Fruit fly (Drosophila melanogaster) whole organism, embryonic: ENCODE measurements around the gene CG11668.

Source experiments
- Blimp-1 ChIP-seq: fragments of 200-800 bp; sonication (Bioruptor generic); optimal IDR thresholded peaks from 3 replicates; lab custom pipeline; 2018; ENCODE audit warnings: missing biosample characterization, missing genetic modification characterization, mild to moderate bottlenecking, moderate library complexity, missing genetic modification reagents
- CG10147 ChIP-seq: fragments of 200-800 bp; sonication (Bioruptor generic); optimal IDR thresholded peaks from 2 replicates; lab custom pipeline; 2019; ENCODE audit warnings: missing biosample characterization, mild to moderate bottlenecking, missing genetic modification characterization, moderate library complexity
- CG11398 ChIP-seq: fragments of 200-800 bp; sonication (Bioruptor generic); optimal IDR thresholded peaks from 2 replicates; lab custom pipeline; 2016; ENCODE audit warnings: missing biosample characterization, missing genetic modification characterization
- CG12155 ChIP-seq: fragments of 200-800 bp; sonication (Bioruptor generic); optimal IDR thresholded peaks from 3 replicates; lab custom pipeline; 2016; ENCODE audit warnings: missing biosample characterization, missing genetic modification characterization
- CG12942 ChIP-seq: fragments of 200-800 bp; sonication (Bioruptor generic); optimal IDR thresholded peaks from 3 replicates; lab custom pipeline; 2016; ENCODE audit warnings: missing biosample characterization, missing genetic modification characterization
- CG13123 ChIP-seq: fragments of 200-800 bp; sonication (Bioruptor generic); optimal IDR thresholded peaks from 2 replicates; lab custom pipeline; 2016; ENCODE audit warnings: missing biosample characterization, missing genetic modification characterization
- CG14667 ChIP-seq: fragments of 200-800 bp; sonication (Bioruptor generic); IDR thresholded peaks from 2 replicates; pipeline ENCODE4 v1.3.6; 2022; ENCODE audit warnings: missing biosample characterization, missing genetic modification characterization
- CG17328 ChIP-seq: fragments of 200-800 bp; sonication (Bioruptor generic); IDR thresholded peaks from 2 replicates; pipeline ENCODE4 v1.3.6; 2022; ENCODE audit warnings: missing biosample characterization, missing genetic modification characterization
- CG17802 ChIP-seq: fragments of 200-800 bp; sonication (Bioruptor generic); optimal IDR thresholded peaks from 2 replicates; lab custom pipeline; 2018; ENCODE audit warnings: missing biosample characterization, mild to moderate bottlenecking, missing genetic modification characterization, moderate library complexity
- CG1792 ChIP-seq: fragments of 200-800 bp; sonication (Bioruptor generic); optimal IDR thresholded peaks from 2 replicates; lab custom pipeline; 2016; ENCODE audit warnings: missing biosample characterization, missing genetic modification characterization
- CG18262 ChIP-seq: fragments of 200-800 bp; optimal IDR thresholded peaks from 3 replicates; lab custom pipeline; 2019; ENCODE audit warnings: missing biosample characterization, mild to moderate bottlenecking, missing genetic modification characterization, moderate library complexity
- CG2129 ChIP-seq: fragments of 200-800 bp; sonication (Bioruptor generic); IDR thresholded peaks from 2 replicates; pipeline ENCODE4 v1.3.6; 2022; ENCODE audit warnings: missing biosample characterization, missing genetic modification characterization; ENCODE audit not compliant: partially characterized antibody
- CG2202 ChIP-seq: fragments of 200-800 bp; sonication (Bioruptor generic); optimal IDR thresholded peaks from 2 replicates; lab custom pipeline; 2018; ENCODE audit warnings: missing biosample characterization, mild to moderate bottlenecking, missing genetic modification characterization
- CG30020 ChIP-seq: fragments of 200-800 bp; optimal IDR thresholded peaks from 2 replicates; lab custom pipeline; 2019; ENCODE audit warnings: missing biosample characterization, mild to moderate bottlenecking, missing genetic modification characterization, moderate library complexity
- CG31388 ChIP-seq: fragments of 200-800 bp; sonication (Bioruptor generic); optimal IDR thresholded peaks from 2 replicates; lab custom pipeline; 2016; ENCODE audit warnings: missing biosample characterization, missing genetic modification characterization
- CG33557 ChIP-seq: fragments of 200-800 bp; sonication (Bioruptor generic); optimal IDR thresholded peaks from 2 replicates; lab custom pipeline; 2019; ENCODE audit warnings: missing biosample characterization, mild to moderate bottlenecking, missing genetic modification characterization, moderate library complexity
- CG5245 ChIP-seq: fragments of 200-800 bp; sonication (Bioruptor generic); optimal IDR thresholded peaks from 3 replicates; lab custom pipeline; 2016; ENCODE audit warnings: missing biosample characterization, missing genetic modification characterization
- CG8290 ChIP-seq, 3 experiments: fragments of 200-800 bp; sonication (Bioruptor generic); optimal IDR thresholded peaks; 2 replicates each; lab custom pipeline; 2016 to 2019; ENCODE audit warnings: missing biosample characterization in 3 of 3, missing genetic modification characterization in 3 of 3, mild to moderate bottlenecking in 2 of 3, moderate library complexity in 1 of 3
- CG8944 ChIP-seq: fragments of 200-800 bp; sonication (Bioruptor generic); optimal IDR thresholded peaks from 3 replicates; lab custom pipeline; 2016; ENCODE audit warnings: missing biosample characterization, missing genetic modification characterization
- CG9437 ChIP-seq: fragments of 200-800 bp; sonication (Bioruptor generic); optimal IDR thresholded peaks from 2 replicates; lab custom pipeline; 2018; ENCODE audit warnings: missing biosample characterization, mild to moderate bottlenecking, missing genetic modification characterization
- CG9609 ChIP-seq: fragments of 200-800 bp; sonication (Bioruptor generic); optimal IDR thresholded peaks from 3 replicates; lab custom pipeline; 2016; ENCODE audit warnings: missing biosample characterization, missing genetic modification characterization
- CrebB ChIP-seq: fragments of 200-800 bp; sonication (Bioruptor generic); optimal IDR thresholded peaks from 3 replicates; lab custom pipeline; 2018; ENCODE audit warnings: missing biosample characterization, mild to moderate bottlenecking, missing genetic modification characterization
- Doc3 ChIP-seq: fragments of 200-800 bp; sonication (Bioruptor generic); IDR thresholded peaks from 3 replicates; pipeline ENCODE4 v1.3.6; 2022; ENCODE audit warnings: missing biosample characterization, missing genetic modification characterization; ENCODE audit not compliant: partially characterized antibody
- Hsf ChIP-seq: fragments of 200-800 bp; sonication (Bioruptor generic); optimal IDR thresholded peaks from 3 replicates; lab custom pipeline; 2016; ENCODE audit warnings: missing biosample characterization, missing genetic modification characterization
- Lhr ChIP-seq: fragments of 200-800 bp; sonication (Bioruptor generic); optimal IDR thresholded peaks from 3 replicates; lab custom pipeline; 2017; ENCODE audit warnings: mild to moderate bottlenecking, missing biosample characterization, missing genetic modification reagents, missing genetic modification characterization
- Lim3 ChIP-seq: fragments of 200-800 bp; sonication (Bioruptor generic); IDR thresholded peaks from 2 replicates; pipeline ENCODE4 v1.3.6; 2022; ENCODE audit warnings: missing biosample characterization, missing genetic modification characterization
- MTF-1 ChIP-seq: fragments of 200-800 bp; sonication (Bioruptor generic); optimal IDR thresholded peaks from 2 replicates; lab custom pipeline; 2018; ENCODE audit warnings: missing biosample characterization, mild to moderate bottlenecking, missing genetic modification characterization, borderline replicate concordance
- Optix ChIP-seq: fragments of 200-800 bp; sonication (Bioruptor generic); IDR thresholded peaks from 3 replicates; pipeline ENCODE4 v1.3.6; 2022; ENCODE audit warnings: missing biosample characterization, missing genetic modification characterization
- Rx ChIP-seq: fragments of 200-800 bp; sonication (Bioruptor generic); IDR thresholded peaks from 2 replicates; pipeline ENCODE4 v1.3.6; 2022; ENCODE audit warnings: missing biosample characterization, missing genetic modification characterization
- Sox100B ChIP-seq: fragments of 200-800 bp; sonication (Bioruptor generic); optimal IDR thresholded peaks from 3 replicates; lab custom pipeline; 2018; ENCODE audit warnings: missing biosample characterization, mild to moderate bottlenecking, missing genetic modification characterization
- Stat92E ChIP-seq, 3 experiments: fragments of >200 bp in 2 of 3; fragments of 200-800 bp in 1 of 3; sonication (Bioruptor generic) in 1 of 3; optimal IDR thresholded peaks; 2 replicates each; lab custom pipeline; 2017 to 2019; ENCODE audit warnings: missing biosample characterization in 3 of 3, missing genetic modification characterization in 3 of 3, mild to moderate bottlenecking in 1 of 3, moderate library complexity in 1 of 3
- Tbp ChIP-seq: fragments of >200 bp; optimal IDR thresholded peaks from 2 replicates; lab custom pipeline; 2018; ENCODE audit warnings: missing biosample characterization, missing genetic modification characterization
- cwo ChIP-seq: fragments of 200-800 bp; sonication (Bioruptor generic); optimal IDR thresholded peaks from 3 replicates; lab custom pipeline; 2017; ENCODE audit warnings: missing biosample characterization, missing genetic modification characterization, mild to moderate bottlenecking, moderate library complexity, missing genetic modification reagents
- insv ChIP-seq, 2 experiments: fragments of 200-800 bp; sonication (Bioruptor generic); optimal IDR thresholded peaks; 3 replicates each; lab custom pipeline; 2016 to 2018; ENCODE audit warnings: missing biosample characterization in 2 of 2, missing genetic modification characterization in 2 of 2
- knrl ChIP-seq: fragments of 200-800 bp; sonication (Bioruptor generic); IDR thresholded peaks from 3 replicates; pipeline ENCODE4 v1.3.6; 2022; ENCODE audit warnings: missing biosample characterization, missing genetic modification characterization; ENCODE audit not compliant: partially characterized antibody
- lmd ChIP-seq: fragments of 200-800 bp; sonication (Bioruptor generic); IDR thresholded peaks from 2 replicates; pipeline ENCODE4 v1.3.6; 2022; ENCODE audit warnings: missing biosample characterization, missing genetic modification characterization
- lola ChIP-seq, 3 experiments: fragments of >200 bp in 2 of 3; fragments of 200-800 bp in 1 of 3; sonication (Bioruptor generic) in 1 of 3; optimal IDR thresholded peaks; 2 replicates each; lab custom pipeline; 2017 to 2019; ENCODE audit warnings: missing biosample characterization in 3 of 3, missing genetic modification characterization in 3 of 3, mild to moderate bottlenecking in 1 of 3, moderate library complexity in 1 of 3
- org-1 ChIP-seq: fragments of 200-800 bp; sonication (Bioruptor generic); optimal IDR thresholded peaks from 2 replicates; lab custom pipeline; 2017; ENCODE audit warnings: missing biosample characterization, missing genetic modification characterization
- peb ChIP-seq: fragments of 200-800 bp; sonication (Bioruptor generic); IDR thresholded peaks from 2 replicates; pipeline ENCODE4 v1.3.6; 2022; ENCODE audit warnings: missing biosample characterization, missing genetic modification characterization
- pita ChIP-seq: fragments of 200-800 bp; sonication (Bioruptor generic); optimal IDR thresholded peaks from 2 replicates; lab custom pipeline; 2017; ENCODE audit warnings: missing biosample characterization, mild to moderate bottlenecking, missing genetic modification characterization
- psq ChIP-seq: fragments of 200-800 bp; sonication (Bioruptor generic); optimal IDR thresholded peaks from 2 replicates; lab custom pipeline; 2017; ENCODE audit warnings: missing biosample characterization, missing genetic modification characterization
- row ChIP-seq: fragments of 200-800 bp; sonication (Bioruptor generic); IDR thresholded peaks from 3 replicates; pipeline ENCODE4 v1.3.6; 2022; ENCODE audit warnings: missing biosample characterization, missing genetic modification characterization
- schlank ChIP-seq: fragments of 200-800 bp; sonication (Bioruptor generic); optimal IDR thresholded peaks from 2 replicates; lab custom pipeline; 2018; ENCODE audit warnings: missing biosample characterization, mild to moderate bottlenecking, missing genetic modification characterization
- scrt ChIP-seq: fragments of 200-800 bp; sonication (Bioruptor generic); optimal IDR thresholded peaks from 2 replicates; lab custom pipeline; 2018; ENCODE audit warnings: missing biosample characterization, mild to moderate bottlenecking, missing genetic modification characterization, moderate library complexity
- seq ChIP-seq: fragments of 200-800 bp; sonication (Bioruptor generic); IDR thresholded peaks from 2 replicates; pipeline ENCODE4 v1.3.6; 2022; ENCODE audit warnings: missing biosample characterization, missing genetic modification characterization
- sqz ChIP-seq: fragments of 200-800 bp; sonication (Bioruptor generic); optimal IDR thresholded peaks from 3 replicates; lab custom pipeline; 2018; ENCODE audit warnings: missing biosample characterization, mild to moderate bottlenecking, missing genetic modification characterization
- tll ChIP-seq, 2 experiments: fragments of 200-800 bp in 1 of 2; fragments of >200 bp in 1 of 2; sonication (Bioruptor generic) in 1 of 2; optimal IDR thresholded peaks; 2 replicates each; lab custom pipeline; 2017 to 2019; ENCODE audit warnings: missing biosample characterization in 2 of 2, missing genetic modification characterization in 2 of 2, mild to moderate bottlenecking in 1 of 2, moderate library complexity in 1 of 2
- tx ChIP-seq: fragments of 200-800 bp; sonication (Bioruptor generic); optimal IDR thresholded peaks from 2 replicates; lab custom pipeline; 2016; ENCODE audit warnings: missing biosample characterization, missing genetic modification characterization

CG11668 gene

dm6 chr3R:12997550-12998233 lies 40.5 kb upstream of the CG11668 start, which contains the start of the genes CG17327, CG44194 and CG7518 (continued):
- TF ChIP-seq insv (GFP tag; optimal IDR thresholded peaks at IDR 0.05; lab: Kevin White, UChicago), result no peak
- no peak for TF ChIP-seq CrebB (tag; lab: Kevin White, UChicago)
- TF ChIP-seq CG13123 (GFP tag; lab: Kevin White, UChicago), result no peak
- TF ChIP-seq CG14667 (GFP tag; lab: Robert Waterston, UW), result no peak
- no peak for TF ChIP-seq peb (GFP tag; lab: Robert Waterston, UW)
- no peak for TF ChIP-seq CG11398 (GFP tag; lab: Kevin White, UChicago)
- TF ChIP-seq CG17802 (tag; lab: Kevin White, UChicago), result peak; percentile 78
- peak in 1 of 3 experiments; percentile 52 for TF ChIP-seq lola (GFP tag; optimal IDR thresholded peaks at IDR 0.05; lab: Kevin White, UChicago)
- TF ChIP-seq schlank (tag; lab: Kevin White, UChicago), result no peak
- peak; percentile 5 for TF ChIP-seq CG9609 (GFP tag; lab: Kevin White, UChicago)
- TF ChIP-seq CG17328, result no peak
- peak; percentile 84 for TF ChIP-seq row
- no peak for TF ChIP-seq sqz (GFP tag; lab: Kevin White, UChicago)
- no peak for TF ChIP-seq Optix (GFP tag; lab: Robert Waterston, UW)
- TF ChIP-seq Doc3 (GFP tag; lab: Robert Waterston, UW), result no peak; the same call in 2 of the 3 replicates
- no peak for TF ChIP-seq Rx
- no peak for TF ChIP-seq scrt (GFP tag; lab: Kevin White, UChicago)
- peak; percentile 85 for TF ChIP-seq CG30020
- peak; percentile 26 for TF ChIP-seq Hsf (GFP tag; lab: Kevin White, UChicago)
- TF ChIP-seq Lhr, result no peak
- TF ChIP-seq CG31388, result no peak
- peak in 1 of 2 experiments; percentile 25 for TF ChIP-seq tll (GFP tag; optimal IDR thresholded peaks at IDR 0.05; lab: Kevin White, UChicago)
- no peak for TF ChIP-seq seq (GFP tag; lab: Robert Waterston, UW)
- no peak for TF ChIP-seq CG12942 (GFP tag; lab: Kevin White, UChicago)
- TF ChIP-seq CG18262, result no peak
- peak; percentile 21 for TF ChIP-seq CG9437
- no peak; the same call in 1 of the 2 replicates for TF ChIP-seq lmd (GFP tag; lab: Robert Waterston, UW)
- no peak for TF ChIP-seq org-1 (GFP tag; lab: Kevin White, UChicago)
- TF ChIP-seq CG12155, result peak; percentile 99
- TF ChIP-seq CG1792 (GFP tag; lab: Kevin White, UChicago), result no peak
- TF ChIP-seq CG10147 (GFP tag; lab: Kevin White, UChicago), result no peak
- TF ChIP-seq knrl (GFP tag; lab: Robert Waterston, UW), result peak; percentile 47; the same call in 2 of the 3 replicates
- TF ChIP-seq CG5245 (GFP tag; lab: Kevin White, UChicago), result no peak
- TF ChIP-seq Sox100B (GFP tag; lab: Kevin White, UChicago), result no peak
- TF ChIP-seq CG33557 (GFP tag; lab: Kevin White, UChicago), result no peak
- peak; percentile 16 for TF ChIP-seq tx (GFP tag; lab: Kevin White, UChicago)
- no peak for TF ChIP-seq Blimp-1 (GFP tag; lab: Kevin White, UChicago)
- no peak for TF ChIP-seq Stat92E (GFP tag; optimal IDR thresholded peaks at IDR 0.05; lab: Kevin White, UChicago)
- no peak for TF ChIP-seq MTF-1 (GFP tag; lab: Kevin White, UChicago)
- no peak for TF ChIP-seq Lim3 (GFP tag; lab: Robert Waterston, UW)
- TF ChIP-seq CG8290 (GFP tag; optimal IDR thresholded peaks at IDR 0.05; lab: Kevin White, UChicago), result no peak
- TF ChIP-seq CG8290 (tag; optimal IDR thresholded peaks at IDR 0.05; lab: Kevin White, UChicago), result no peak
- TF ChIP-seq CG8944 (GFP tag; lab: Kevin White, UChicago), result no peak
- no peak for TF ChIP-seq CG2202 (tag; lab: Kevin White, UChicago)
- no peak for TF ChIP-seq pita (GFP tag; lab: Kevin White, UChicago)
- no peak for TF ChIP-seq Tbp (GFP tag; lab: Kevin White, UChicago)
- no peak for TF ChIP-seq cwo (GFP tag; lab: Kevin White, UChicago)
- TF ChIP-seq CG2129, result no peak
- TF ChIP-seq psq, result no peak
